Fruit fly (Drosophila melanogaster) whole organism, embryonic: ENCODE measurements around the gene mRpL12.

Experiments used
- Bgb ChIP-seq: fragments of 200-800 bp; sonication (Bioruptor generic); IDR thresholded peaks from 2 replicates; pipeline ENCODE4 v1.3.6; 2022; ENCODE audit warnings: missing biosample characterization, missing genetic modification characterization; ENCODE audit not compliant: partially characterized antibody
- BtbVII ChIP-seq: fragments of 200-800 bp; sonication (Bioruptor generic); optimal IDR thresholded peaks from 3 replicates; lab custom pipeline; 2017; ENCODE audit warnings: missing biosample characterization, mild to moderate bottlenecking, missing genetic modification characterization
- CG10209 ChIP-seq: fragments of 200-800 bp; sonication (Bioruptor generic); optimal IDR thresholded peaks from 3 replicates; lab custom pipeline; 2017; ENCODE audit warnings: missing biosample characterization, mild to moderate bottlenecking, missing genetic modification characterization, missing genetic modification reagents
- CG10366 ChIP-seq: fragments of 200-800 bp; sonication (Bioruptor generic); IDR thresholded peaks from 2 replicates; pipeline ENCODE4 v1.3.6; 2022; ENCODE audit warnings: missing biosample characterization, missing genetic modification characterization
- CG10543 ChIP-seq: fragments of 200-800 bp; sonication (Bioruptor generic); optimal IDR thresholded peaks from 3 replicates; lab custom pipeline; 2017; ENCODE audit warnings: missing biosample characterization, mild to moderate bottlenecking, missing genetic modification characterization, moderate library complexity
- CG10565 ChIP-seq: fragments of 200-800 bp; sonication (Bioruptor generic); optimal IDR thresholded peaks from 3 replicates; lab custom pipeline; 2016; ENCODE audit warnings: missing biosample characterization, mild to moderate bottlenecking, missing genetic modification characterization
- CG11456 ChIP-seq: fragments of 200-800 bp; sonication (Bioruptor generic); IDR thresholded peaks from 3 replicates; pipeline ENCODE4 v1.3.6; 2022; ENCODE audit warnings: missing biosample characterization, missing genetic modification characterization
- CG13894 ChIP-seq: fragments of 200-800 bp; sonication (Bioruptor generic); optimal IDR thresholded peaks from 3 replicates; lab custom pipeline; 2018; ENCODE audit warnings: missing biosample characterization, mild to moderate bottlenecking, missing genetic modification characterization, moderate library complexity
- CG15696 ChIP-seq: fragments of 200-800 bp; sonication (Bioruptor generic); optimal IDR thresholded peaks from 2 replicates; lab custom pipeline; 2019; ENCODE audit warnings: missing biosample characterization, mild to moderate bottlenecking, missing genetic modification characterization, moderate library complexity
- CG17186 ChIP-seq: fragments of 200-800 bp; sonication (Bioruptor generic); optimal IDR thresholded peaks from 3 replicates; lab custom pipeline; 2017; ENCODE audit warnings: missing biosample characterization, missing genetic modification reagents, missing genetic modification characterization
- CG17359 ChIP-seq: fragments of 200-800 bp; sonication (Bioruptor generic); optimal IDR thresholded peaks from 3 replicates; lab custom pipeline; 2018; ENCODE audit warnings: missing biosample characterization, mild to moderate bottlenecking, missing genetic modification characterization, moderate library complexity
- CG1832 ChIP-seq: fragments of 200-800 bp; sonication (Bioruptor generic); optimal IDR thresholded peaks from 2 replicates; lab custom pipeline; 2017; ENCODE audit warnings: missing biosample characterization, mild to moderate bottlenecking, missing genetic modification characterization, inconsistent platforms
- CG2712 ChIP-seq: fragments of 200-800 bp; optimal IDR thresholded peaks from 3 replicates; lab custom pipeline; 2019; ENCODE audit warnings: missing biosample characterization, mild to moderate bottlenecking, missing genetic modification characterization, moderate library complexity
- CG32532 ChIP-seq: fragments of 200-800 bp; sonication (Bioruptor generic); IDR thresholded peaks from 2 replicates; pipeline ENCODE4 v1.3.6; 2022; ENCODE audit warnings: missing biosample characterization, missing genetic modification characterization
- CG5953 ChIP-seq: fragments of 200-800 bp; sonication (Bioruptor generic); IDR thresholded peaks from 2 replicates; pipeline ENCODE4 v1.3.6; 2022; ENCODE audit warnings: missing biosample characterization, missing genetic modification characterization
- CG7839 ChIP-seq: fragments of 200-800 bp; sonication (Bioruptor generic); optimal IDR thresholded peaks from 3 replicates; lab custom pipeline; 2018; ENCODE audit warnings: missing biosample characterization, mild to moderate bottlenecking, missing genetic modification characterization, moderate library complexity
- CkIIα-i1 ChIP-seq: fragments of 200-800 bp; sonication (Bioruptor generic); IDR thresholded peaks from 2 replicates; pipeline ENCODE4 v1.3.6; 2022; ENCODE audit warnings: missing biosample characterization, missing genetic modification characterization
- Dad ChIP-seq: fragments of 200-800 bp; sonication (Bioruptor generic); optimal IDR thresholded peaks from 3 replicates; lab custom pipeline; 2016; ENCODE audit warnings: missing biosample characterization, missing genetic modification characterization
- Dp ChIP-seq: fragments of 200-800 bp; sonication (Bioruptor generic); optimal IDR thresholded peaks from 2 replicates; lab custom pipeline; 2018; ENCODE audit warnings: missing biosample characterization, mild to moderate bottlenecking, missing genetic modification characterization, moderate library complexity
- E2f2 ChIP-seq: fragments of 200-800 bp; sonication (Bioruptor generic); IDR thresholded peaks from 2 replicates; pipeline ENCODE4 v1.3.6; 2022; ENCODE audit warnings: missing biosample characterization, missing genetic modification characterization
- Eip74EF ChIP-seq, 2 experiments: fragments of 200-800 bp in 1 of 2; fragments of >200 bp in 1 of 2; sonication (Bioruptor generic) in 1 of 2; optimal IDR thresholded peaks; 2 replicates each; lab custom pipeline; 2017 to 2019; ENCODE audit warnings: missing biosample characterization in 2 of 2, missing genetic modification characterization in 2 of 2, mild to moderate bottlenecking in 1 of 2, moderate library complexity in 1 of 2
- Gug ChIP-seq: fragments of 200-800 bp; sonication (Bioruptor generic); IDR thresholded peaks from 4 replicates; pipeline ENCODE4 v1.3.6; 2022; ENCODE audit warnings: missing biosample characterization, missing genetic modification characterization
- Hand ChIP-seq: fragments of 200-800 bp; sonication (Bioruptor generic); optimal IDR thresholded peaks from 2 replicates; lab custom pipeline; 2017; ENCODE audit warnings: mild to moderate bottlenecking, missing biosample characterization, missing genetic modification reagents, missing genetic modification characterization
- Hmr ChIP-seq: fragments of 200-800 bp; sonication (Bioruptor generic); optimal IDR thresholded peaks from 3 replicates; lab custom pipeline; 2017; ENCODE audit warnings: mild to moderate bottlenecking, missing biosample characterization, missing genetic modification reagents, missing genetic modification characterization
- MBD-R2 ChIP-seq: fragments of 200-800 bp; sonication (Bioruptor generic); IDR thresholded peaks from 2 replicates; pipeline ENCODE4 v1.3.6; 2022; ENCODE audit warnings: missing biosample characterization, missing genetic modification characterization
- Max ChIP-seq: fragments of 200-800 bp; sonication (Bioruptor generic); optimal IDR thresholded peaks from 2 replicates; lab custom pipeline; 2016; ENCODE audit warnings: missing biosample characterization, mild to moderate bottlenecking, missing genetic modification characterization
- Xbp1 ChIP-seq: fragments of 200-800 bp; sonication (Bioruptor generic); optimal IDR thresholded peaks from 3 replicates; lab custom pipeline; 2016; ENCODE audit warnings: missing biosample characterization, mild to moderate bottlenecking, missing genetic modification characterization
- abd-A ChIP-seq: fragments of 200-800 bp; sonication (Bioruptor generic); optimal IDR thresholded peaks from 3 replicates; lab custom pipeline; 2019; ENCODE audit warnings: missing biosample characterization, mild to moderate bottlenecking, missing genetic modification characterization, moderate library complexity
- amos ChIP-seq: fragments of 200-800 bp; sonication (Bioruptor generic); IDR thresholded peaks from 2 replicates; pipeline ENCODE4 v1.3.6; 2022; ENCODE audit warnings: missing biosample characterization, missing genetic modification characterization; ENCODE audit not compliant: partially characterized antibody
- ap ChIP-seq: fragments of 200-800 bp; sonication (Bioruptor generic); IDR thresholded peaks from 2 replicates; pipeline ENCODE4 v1.3.6; 2022; ENCODE audit warnings: missing biosample characterization, missing genetic modification characterization
- caup ChIP-seq: fragments of 200-800 bp; sonication (Bioruptor generic); optimal IDR thresholded peaks from 3 replicates; lab custom pipeline; 2017; ENCODE audit warnings: missing biosample characterization, mild to moderate bottlenecking, missing genetic modification characterization, moderate library complexity; ENCODE audit not compliant: severe bottlenecking
- crp ChIP-seq, 2 experiments: fragments of 200-800 bp; sonication (Bioruptor generic); optimal IDR thresholded peaks; 2 replicates in 1 of 2; 3 replicates in 1 of 2; lab custom pipeline; 2017; ENCODE audit warnings: missing biosample characterization in 2 of 2, missing genetic modification characterization in 2 of 2, mild to moderate bottlenecking in 1 of 2, moderate library complexity in 1 of 2
- dan ChIP-seq: fragments of 200-800 bp; sonication (Bioruptor generic); IDR thresholded peaks from 2 replicates; pipeline ENCODE4 v1.3.6; 2022; ENCODE audit warnings: missing biosample characterization, missing genetic modification characterization
- fd3F ChIP-seq: fragments of 200-800 bp; sonication (Bioruptor generic); optimal IDR thresholded peaks from 2 replicates; lab custom pipeline; 2018; ENCODE audit warnings: missing biosample characterization, mild to moderate bottlenecking, missing genetic modification characterization, moderate library complexity
- fd64A ChIP-seq: fragments of 200-800 bp; sonication (Bioruptor generic); optimal IDR thresholded peaks from 3 replicates; lab custom pipeline; 2018; ENCODE audit warnings: missing biosample characterization, mild to moderate bottlenecking, missing genetic modification characterization
- gcm2 ChIP-seq: fragments of 200-800 bp; sonication (Bioruptor generic); optimal IDR thresholded peaks from 2 replicates; lab custom pipeline; 2016; ENCODE audit warnings: missing biosample characterization, missing genetic modification characterization
- gem ChIP-seq: fragments of 200-800 bp; sonication (Bioruptor generic); optimal IDR thresholded peaks from 2 replicates; lab custom pipeline; 2019; ENCODE audit warnings: missing biosample characterization, mild to moderate bottlenecking, missing genetic modification characterization, moderate library complexity
- gsb ChIP-seq: fragments of 200-800 bp; sonication (Bioruptor generic); IDR thresholded peaks from 2 replicates; pipeline ENCODE4 v1.3.6; 2022; ENCODE audit warnings: missing biosample characterization, missing genetic modification characterization
- gsb-n ChIP-seq: fragments of 200-800 bp; sonication (Bioruptor generic); optimal IDR thresholded peaks from 3 replicates; lab custom pipeline; 2018; ENCODE audit warnings: missing biosample characterization, mild to moderate bottlenecking, missing genetic modification characterization
- h ChIP-seq: fragments of >200 bp; optimal IDR thresholded peaks from 2 replicates; lab custom pipeline; 2017
- hth ChIP-seq: fragments of >200 bp; optimal IDR thresholded peaks from 2 replicates; lab custom pipeline; 2017; ENCODE audit warnings: inconsistent platforms
- lab ChIP-seq: fragments of 200-800 bp; sonication (Bioruptor generic); optimal IDR thresholded peaks from 3 replicates; lab custom pipeline; 2017; ENCODE audit warnings: missing biosample characterization, missing genetic modification characterization, mild to moderate bottlenecking, moderate library complexity, missing genetic modification reagents
- salm ChIP-seq: fragments of 200-800 bp; sonication (Bioruptor generic); optimal IDR thresholded peaks from 2 replicates; lab custom pipeline; 2018; ENCODE audit warnings: missing biosample characterization, mild to moderate bottlenecking, missing genetic modification characterization
- sens-2 ChIP-seq: fragments of 200-800 bp; sonication (Bioruptor generic); IDR thresholded peaks from 2 replicates; pipeline ENCODE4 v1.3.6; 2022; ENCODE audit warnings: missing biosample characterization, missing genetic modification characterization
- sr ChIP-seq: fragments of 200-800 bp; sonication (Bioruptor generic); IDR thresholded peaks from 3 replicates; pipeline ENCODE4 v1.3.6; 2022; ENCODE audit warnings: missing biosample characterization, missing genetic modification characterization
- sug ChIP-seq: fragments of 200-800 bp; optimal IDR thresholded peaks from 2 replicates; lab custom pipeline; 2019; ENCODE audit warnings: missing biosample characterization, mild to moderate bottlenecking, missing genetic modification characterization, moderate library complexity
- tio ChIP-seq: fragments of 200-800 bp; sonication (Bioruptor generic); optimal IDR thresholded peaks from 2 replicates; lab custom pipeline; 2017; ENCODE audit warnings: missing biosample characterization, missing genetic modification characterization, inconsistent platforms
- z ChIP-seq: fragments of 200-800 bp; sonication (Bioruptor generic); IDR thresholded peaks from 3 replicates; pipeline ENCODE4 v1.3.6; 2022; ENCODE audit warnings: missing biosample characterization, missing genetic modification characterization
- zfh1 ChIP-seq: fragments of 200-800 bp; sonication (Bioruptor generic); IDR thresholded peaks from 3 replicates; pipeline ENCODE4 v1.3.6; 2022; ENCODE audit warnings: missing biosample characterization, missing genetic modification characterization

mRpL12 gene

DNA sequence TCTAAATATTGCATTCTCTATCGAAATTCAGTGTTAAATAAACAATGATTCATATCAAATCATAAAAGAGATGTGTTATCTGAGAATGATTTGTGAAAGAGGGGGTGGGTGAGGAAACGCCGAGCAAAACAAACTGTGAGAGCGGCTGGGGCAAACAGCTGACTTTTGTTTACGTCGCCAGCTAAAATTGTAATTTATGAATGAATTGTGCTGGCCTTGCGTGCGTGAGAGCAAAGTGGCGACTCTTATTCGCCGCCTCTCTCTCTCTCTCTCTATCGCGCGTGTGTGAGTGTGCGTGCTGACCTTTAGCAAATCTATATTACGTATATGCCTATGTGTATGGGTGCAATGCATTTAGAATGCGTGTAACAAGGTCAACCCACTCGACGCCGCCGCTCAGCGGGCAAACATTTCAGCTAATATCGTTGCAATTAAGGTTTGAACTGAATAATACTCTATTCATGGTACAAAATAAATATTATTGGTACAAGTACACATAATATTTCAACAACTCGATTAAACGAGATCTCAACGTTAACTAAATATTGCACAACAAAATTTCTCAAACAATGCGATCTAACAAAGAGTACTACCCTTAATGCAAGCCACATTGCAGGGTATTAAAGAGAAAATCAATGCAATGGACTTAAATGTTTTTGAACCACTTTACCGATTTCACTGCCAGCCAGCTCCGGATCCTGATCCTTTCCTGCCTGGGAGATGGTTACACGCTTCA lies 22.3 kb downstream of the mRpL12 start (continued):
- no peak for TF ChIP-seq MBD-R2 (GFP tag; lab: Robert Waterston, UW)
- TF ChIP-seq Gug (GFP tag; lab: Robert Waterston, UW), result no peak
- TF ChIP-seq CG1832 (GFP tag; lab: Kevin White, UChicago), result no peak
- no peak for TF ChIP-seq zfh1
- no peak for TF ChIP-seq CG13894 (tag; lab: Kevin White, UChicago)
- TF ChIP-seq Xbp1 (GFP tag; lab: Kevin White, UChicago), result peak; percentile 14
- peak; percentile 51 for TF ChIP-seq CG2712 (tag; lab: Kevin White, UChicago)
- TF ChIP-seq abd-A (tag; lab: Kevin White, UChicago), result no peak
- TF ChIP-seq caup, result no peak
- no peak for TF ChIP-seq CG11456 (GFP tag; lab: Robert Waterston, UW)
- no peak for TF ChIP-seq Dad (GFP tag; lab: Kevin White, UChicago)
- TF ChIP-seq Max, result peak; percentile 13
- no peak for TF ChIP-seq gsb
- no peak for TF ChIP-seq Bgb (GFP tag; lab: Robert Waterston, UW)
- TF ChIP-seq Hand (GFP tag; lab: Kevin White, UChicago), result no peak
- TF ChIP-seq gsb-n (tag; lab: Kevin White, UChicago), result no peak
- no peak for TF ChIP-seq BtbVII (GFP tag; lab: Kevin White, UChicago)
- no peak for TF ChIP-seq CG32532 (GFP tag; lab: Robert Waterston, UW)
- no peak for TF ChIP-seq salm (tag; lab: Kevin White, UChicago)
- TF ChIP-seq sr (GFP tag; lab: Robert Waterston, UW), result no peak
- TF ChIP-seq Dp, result no peak
- TF ChIP-seq fd64A (GFP tag; lab: Kevin White, UChicago), result no peak
- TF ChIP-seq CG10209 (GFP tag; lab: Kevin White, UChicago), result no peak
- peak; percentile 46 for TF ChIP-seq gem (tag; lab: Kevin White, UChicago)
- TF ChIP-seq CG17186, result no peak
- TF ChIP-seq Eip74EF (GFP tag; optimal IDR thresholded peaks at IDR 0.05; lab: Kevin White, UChicago), result peak in 1 of 2 experiments; percentile 41
- no peak for TF ChIP-seq hth (lab: Kevin White, UChicago)
- TF ChIP-seq CG10565 (GFP tag; lab: Kevin White, UChicago), result no peak
- no peak for TF ChIP-seq z (GFP tag; lab: Robert Waterston, UW)
- peak; percentile 3 to 83 for TF ChIP-seq crp (GFP tag; optimal IDR thresholded peaks at IDR 0.05; lab: Kevin White, UChicago)
- TF ChIP-seq E2f2 (GFP tag; lab: Robert Waterston, UW), result no peak
- TF ChIP-seq CG10543 (GFP tag; lab: Kevin White, UChicago), result peak; percentile 22
- TF ChIP-seq lab, result no peak
- TF ChIP-seq amos (GFP tag; lab: Robert Waterston, UW), result no peak
- TF ChIP-seq dan (GFP tag; lab: Robert Waterston, UW), result no peak
- TF ChIP-seq CG7839 (tag; lab: Kevin White, UChicago), result peak; percentile 38
- TF ChIP-seq CG15696 (tag; lab: Kevin White, UChicago), result no peak
- TF ChIP-seq Hmr, result no peak
- peak; percentile 15 for TF ChIP-seq sug (tag; lab: Kevin White, UChicago)
- 0 out of 2 replicates have a peak, but pooled peaks have one; percentile 24 for TF ChIP-seq CG5953 (GFP tag; lab: Robert Waterston, UW)
- no peak for TF ChIP-seq tio (GFP tag; lab: Kevin White, UChicago)
- TF ChIP-seq ap (GFP tag; lab: Robert Waterston, UW), result no peak
- no peak for TF ChIP-seq fd3F
- TF ChIP-seq sens-2, result no peak
- peak; percentile 52 for TF ChIP-seq CG17359 (tag; lab: Kevin White, UChicago)
- TF ChIP-seq CG10366 (GFP tag; lab: Robert Waterston, UW), result peak; percentile 36; the same call in 1 of the 2 replicates
- no peak for TF ChIP-seq gcm2 (GFP tag; lab: Kevin White, UChicago)
- no peak for TF ChIP-seq CkIIα-i1 (GFP tag; lab: Robert Waterston, UW)
- TF ChIP-seq h (lab: Kevin White, UChicago), result no peak
